Worm (Caenorhabditis elegans) whole organism, L4 larva: ENCODE data around the gene C36B7.5.

Experiments
- ceh-28 ChIP-seq: fragments of 150-350 bp; optimal IDR thresholded peaks from 2 replicates; lab custom pipeline; 2014; ENCODE audit warnings: missing biosample characterization, missing genetic modification reagents, missing genetic modification characterization
- ceh-62 ChIP-seq: sonication (generic microtip); optimal IDR thresholded peaks from 2 replicates; lab custom pipeline; 2017; ENCODE audit warnings: missing biosample characterization, missing genetic modification characterization
- hlh-11 ChIP-seq: fragments of 200-800 bp; sonication (Bioruptor generic); optimal IDR thresholded peaks from 2 replicates; lab custom pipeline; 2018; ENCODE audit warnings: mild to moderate bottlenecking, missing genetic modification characterization, missing compliant biosample characterization
- hlh-30 ChIP-seq: sonication (generic microtip); optimal IDR thresholded peaks from 2 replicates; lab custom pipeline; 2017; ENCODE audit warnings: antibody characterized with exemption, mild to moderate bottlenecking, missing genetic modification characterization, missing compliant biosample characterization; ENCODE audit not compliant: insufficient read depth
- lin-39 ChIP-seq: fragments of 150-350 bp; optimal IDR thresholded peaks from 2 replicates; lab custom pipeline; 2014; ENCODE audit warnings: missing biosample characterization, missing genetic modification reagents, missing genetic modification characterization
- nhr-25 ChIP-seq: sonication (generic microtip); optimal IDR thresholded peaks from 2 replicates; lab custom pipeline; 2017; ENCODE audit warnings: missing genetic modification characterization, mild to moderate bottlenecking, missing compliant biosample characterization, antibody characterized with exemption, moderate library complexity, borderline replicate concordance; ENCODE audit not compliant: insufficient read depth
- nhr-41 ChIP-seq: fragments of 200-800 bp; sonication (Bioruptor generic); IDR thresholded peaks from 2 replicates; pipeline ENCODE4 v1.3.6; 2022; ENCODE audit warnings: missing genetic modification reagents, missing genetic modification characterization, missing compliant biosample characterization
- nhr-6 ChIP-seq: fragments of 150-350 bp; optimal IDR thresholded peaks from 2 replicates; lab custom pipeline; 2014; ENCODE audit warnings: missing biosample characterization, missing genetic modification characterization
- snpc-4 ChIP-seq: fragments of 150-350 bp; optimal IDR thresholded peaks from 2 replicates; lab custom pipeline; 2014; ENCODE audit warnings: missing biosample characterization, missing genetic modification characterization
- unc-130 ChIP-seq: sonication (generic microtip); optimal IDR thresholded peaks from 2 replicates; lab custom pipeline; 2016; ENCODE audit warnings: missing genetic modification reagents, missing genetic modification characterization, missing compliant biosample characterization
- unc-62 ChIP-seq, 3 experiments: fragments of 150-350 bp in 1 of 3; sonication (generic microtip); optimal IDR thresholded peaks in 2 of 3; peaks in 1 of 3; 1 replicate in 1 of 3; 2 replicates in 2 of 3; lab custom pipeline; 2014 to 2017; ENCODE audit warnings: missing biosample characterization in 3 of 3, missing genetic modification characterization in 3 of 3, missing genetic modification reagents in 3 of 3, missing genotype in 1 of 3

DNA sequence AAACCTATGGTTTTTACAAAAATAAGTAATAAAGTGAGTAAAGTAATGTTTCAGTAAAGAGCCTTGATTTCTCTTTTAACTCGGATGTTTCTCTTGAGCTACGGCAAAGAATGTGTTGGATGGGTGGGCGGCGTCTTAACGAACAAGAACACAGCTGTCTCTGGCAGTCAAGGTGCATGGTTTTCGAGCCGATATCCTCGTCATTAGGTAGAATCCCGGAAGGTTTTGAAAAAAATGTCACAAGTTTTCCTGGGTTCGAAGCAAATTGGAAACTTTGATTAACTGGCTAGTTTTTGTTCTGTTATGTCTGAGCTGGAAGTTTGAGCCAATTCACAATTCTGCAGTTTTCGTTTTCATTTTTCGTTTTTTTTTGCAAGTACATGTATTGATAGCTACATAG lies 21.0 kb downstream of the C36B7.5 start, which contains the start of gene B0403.6:
- TF ChIP-seq unc-62 (GFP tag; optimal IDR thresholded peaks at IDR 0.05 in 1 of 2; lab: Kevin White, UChicago) (no peak), unc-62 (tag; optimal IDR thresholded peaks at IDR 0.05; lab: Kevin White, UChicago) (no peak), nhr-6 (tag; lab: Kevin White, UChicago) (no peak), unc-130 (GFP tag; lab: Kevin White, UChicago) (no peak), ceh-62 (no peak), nhr-25 (tag; lab: Kevin White, UChicago) (no peak), hlh-11 (tag; lab: Kevin White, UChicago) (no peak), snpc-4 (tag; lab: Kevin White, UChicago) (no peak), lin-39 (tag; lab: Kevin White, UChicago) (no peak), ceh-28 (tag; lab: Kevin White, UChicago) (no peak), nhr-41 (GFP tag; lab: Robert Waterston, UW) (no peak), hlh-30 (tag; lab: Kevin White, UChicago) (no peak)
